Worm (Caenorhabditis elegans): Measurements from ENCODE around the gene Y46G5A.38.

DNA sequence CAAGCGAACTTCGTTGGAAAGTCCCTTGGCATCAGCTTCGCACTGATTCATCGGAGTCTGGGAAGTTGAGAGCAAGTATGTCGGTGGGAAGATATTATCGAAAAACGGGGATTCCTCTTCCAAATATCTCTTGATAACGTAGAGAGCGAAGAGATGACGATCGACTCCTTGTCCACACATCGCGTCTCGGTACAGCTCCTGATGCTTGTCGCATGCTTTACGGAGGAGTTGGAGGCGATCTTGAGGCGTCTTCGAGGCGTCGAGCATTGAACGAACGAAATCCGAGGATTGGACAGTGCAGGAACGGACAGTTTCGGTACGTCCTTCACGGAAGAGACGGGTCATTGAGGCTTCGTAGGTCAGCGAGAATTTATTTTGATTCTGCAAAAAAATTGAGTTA lies 37.4 kb upstream of the Y46G5A.38 start:
- TF ChIP-seq pha-4 (tag; optimal IDR thresholded peaks at IDR 0.05) (no peak), ztf-11 (tag; optimal IDR thresholded peaks at IDR 0.05) (no peak), nhr-76 (tag; optimal IDR thresholded peaks at IDR 0.05) (no peak), mls-2 (tag; optimal IDR thresholded peaks at IDR 0.05) (no peak), nhr-28 (tag; optimal IDR thresholded peaks at IDR 0.05) (no peak), nhr-12 (tag; optimal IDR thresholded peaks at IDR 0.05) (no peak), elt-3 (tag; optimal IDR thresholded peaks at IDR 0.05) (no peak)
